Worm (Caenorhabditis elegans) whole organism, L2 larva: ENCODE data around the gene cyp-29A2.

Source experiments
- C34F6.9 ChIP-seq: fragments of 150-350 bp; optimal IDR thresholded peaks from 2 replicates; lab custom pipeline; 2014; ENCODE audit warnings: missing biosample characterization, missing genetic modification characterization
- F13H6.1 ChIP-seq: sonication (generic microtip); optimal IDR thresholded peaks from 2 replicates; lab custom pipeline; 2016; ENCODE audit warnings: missing genetic modification characterization, missing compliant biosample characterization
- R02D3.7 ChIP-seq: fragments of 150-350 bp; optimal IDR thresholded peaks from 2 replicates; lab custom pipeline; 2014; ENCODE audit warnings: missing biosample characterization, missing genetic modification characterization
- Y55F3AM.14 ChIP-seq: fragments of 200-800 bp; sonication (Bioruptor generic); optimal IDR thresholded peaks from 2 replicates; lab custom pipeline; 2018; ENCODE audit warnings: mild to moderate bottlenecking, missing genetic modification characterization, missing compliant biosample characterization
- ZK546.5 ChIP-seq: sonication (generic microtip); optimal IDR thresholded peaks from 2 replicates; lab custom pipeline; 2017; ENCODE audit warnings: missing biosample characterization, missing genetic modification characterization
- alr-1 ChIP-seq: fragments of 150-350 bp; optimal IDR thresholded peaks from 2 replicates; lab custom pipeline; 2014; ENCODE audit warnings: missing biosample characterization, missing genetic modification characterization
- aly-2 ChIP-seq: fragments of 150-350 bp; optimal IDR thresholded peaks from 2 replicates; lab custom pipeline; 2014; ENCODE audit warnings: missing biosample characterization, missing genetic modification characterization
- ama-1 ChIP-seq: fragments of 150-350 bp; optimal IDR thresholded peaks from 2 replicates; lab custom pipeline; 2018; ENCODE audit warnings: inconsistent platforms
- blmp-1 ChIP-seq: sonication (generic microtip); optimal IDR thresholded peaks from 2 replicates; lab custom pipeline; 2017; ENCODE audit warnings: missing genetic modification characterization, mild to moderate bottlenecking, missing compliant biosample characterization, antibody characterized with exemption, moderate library complexity; ENCODE audit not compliant: insufficient read depth
- ceh-82 ChIP-seq: fragments of 150-350 bp; optimal IDR thresholded peaks from 2 replicates; lab custom pipeline; 2014; ENCODE audit warnings: missing biosample characterization, missing genetic modification characterization
- crh-2 ChIP-seq: sonication (generic microtip); optimal IDR thresholded peaks from 2 replicates; lab custom pipeline; 2017; ENCODE audit warnings: missing biosample characterization, missing genetic modification characterization
- dmd-4 ChIP-seq: sonication (generic microtip); optimal IDR thresholded peaks from 2 replicates; lab custom pipeline; 2017; ENCODE audit warnings: missing biosample characterization, missing genetic modification characterization
- egl-27 ChIP-seq: sonication (generic microtip); optimal IDR thresholded peaks from 3 replicates; lab custom pipeline; 2017; ENCODE audit warnings: missing biosample characterization, missing genetic modification reagents, missing genetic modification characterization
- elt-1 ChIP-seq: fragments of 150-350 bp; optimal IDR thresholded peaks from 2 replicates; lab custom pipeline; 2014; ENCODE audit warnings: missing biosample characterization, missing genetic modification characterization
- elt-3 ChIP-seq: sonication (generic microtip); optimal IDR thresholded peaks from 2 replicates; lab custom pipeline; 2017; ENCODE audit warnings: missing biosample characterization, missing genetic modification characterization
- fos-1 ChIP-seq: fragments of 150-350 bp; optimal IDR thresholded peaks from 2 replicates; lab custom pipeline; 2014; ENCODE audit warnings: missing biosample characterization, missing genetic modification characterization
- gmeb-1 ChIP-seq: fragments of 150-350 bp; optimal IDR thresholded peaks from 2 replicates; lab custom pipeline; 2014; ENCODE audit warnings: missing biosample characterization, missing genetic modification characterization
- lin-11 ChIP-seq: fragments of 150-350 bp; sonication (generic microtip); optimal IDR thresholded peaks from 2 replicates; lab custom pipeline; 2014; ENCODE audit warnings: missing biosample characterization, missing genetic modification characterization, inconsistent platforms, mixed read lengths
- lin-39 ChIP-seq: fragments of 150-350 bp; optimal IDR thresholded peaks from 2 replicates; lab custom pipeline; 2014; ENCODE audit warnings: missing biosample characterization, missing genetic modification reagents, missing genetic modification characterization
- lsy-2 ChIP-seq, 2 experiments: fragments of 150-350 bp in 1 of 2; sonication (generic microtip) in 1 of 2; optimal IDR thresholded peaks; 2 replicates each; lab custom pipeline; 2014 to 2017; ENCODE audit warnings: missing biosample characterization in 2 of 2, missing genetic modification characterization in 2 of 2
- mbf-1 ChIP-seq: sonication (generic microtip); optimal IDR thresholded peaks from 2 replicates; lab custom pipeline; 2017; ENCODE audit warnings: missing biosample characterization, missing genetic modification characterization
- nhr-10 ChIP-seq: sonication (generic microtip); optimal IDR thresholded peaks from 2 replicates; lab custom pipeline; 2017; ENCODE audit warnings: missing biosample characterization, missing genetic modification characterization
- nhr-11 ChIP-seq: fragments of 150-350 bp; optimal IDR thresholded peaks from 2 replicates; lab custom pipeline; 2014; ENCODE audit warnings: missing biosample characterization, missing genetic modification characterization
- nhr-129 ChIP-seq: fragments of 150-350 bp; optimal IDR thresholded peaks from 2 replicates; lab custom pipeline; 2014; ENCODE audit warnings: missing biosample characterization, missing genetic modification characterization
- nhr-21 ChIP-seq: fragments of 150-350 bp; optimal IDR thresholded peaks from 2 replicates; lab custom pipeline; 2014; ENCODE audit warnings: missing biosample characterization, missing genetic modification characterization
- nhr-25 ChIP-seq: fragments of 150-350 bp; sonication (generic microtip); optimal IDR thresholded peaks from 3 replicates; lab custom pipeline; 2014; ENCODE audit warnings: missing biosample characterization, missing genetic modification characterization
- nhr-77 ChIP-seq: fragments of 150-350 bp; optimal IDR thresholded peaks from 2 replicates; lab custom pipeline; 2014; ENCODE audit warnings: missing biosample characterization, missing genetic modification characterization
- peb-1 ChIP-seq: fragments of 150-350 bp; optimal IDR thresholded peaks from 2 replicates; lab custom pipeline; 2014; ENCODE audit warnings: missing biosample characterization, missing genetic modification characterization
- sem-4 ChIP-seq: fragments of 150-350 bp; optimal IDR thresholded peaks from 2 replicates; lab custom pipeline; 2014; ENCODE audit warnings: missing biosample characterization, missing genetic modification reagents, missing genetic modification characterization
- skn-1 ChIP-seq: sonication (generic microtip); optimal IDR thresholded peaks from 2 replicates; lab custom pipeline; 2017; ENCODE audit warnings: missing biosample characterization, missing genetic modification characterization
- sma-3 ChIP-seq: sonication (generic microtip); optimal IDR thresholded peaks from 2 replicates; lab custom pipeline; 2016; ENCODE audit warnings: missing genetic modification reagents, missing genetic modification characterization, missing compliant biosample characterization
- sma-9 ChIP-seq, 2 experiments: fragments of 150-350 bp in 1 of 2; sonication (generic microtip) in 1 of 2; optimal IDR thresholded peaks; 2 replicates each; lab custom pipeline; 2014 to 2016; ENCODE audit warnings: missing genetic modification characterization in 2 of 2, mild to moderate bottlenecking in 1 of 2, missing biosample characterization in 1 of 2, missing compliant biosample characterization in 1 of 2, missing genetic modification reagents in 1 of 2, moderate library complexity in 1 of 2
- snpc-4 ChIP-seq: fragments of 150-350 bp; optimal IDR thresholded peaks from 2 replicates; lab custom pipeline; 2014; ENCODE audit warnings: missing biosample characterization, missing genetic modification characterization
- unc-55 ChIP-seq: fragments of 150-350 bp; sonication (generic microtip); optimal IDR thresholded peaks from 3 replicates; lab custom pipeline; 2014; ENCODE audit warnings: missing biosample characterization, missing genetic modification reagents, missing genetic modification characterization
- unc-62 ChIP-seq: fragments of 150-350 bp; optimal IDR thresholded peaks from 2 replicates; lab custom pipeline; 2014; ENCODE audit warnings: missing biosample characterization, missing genetic modification reagents, missing genetic modification characterization
- zag-1 ChIP-seq: fragments of 150-350 bp; optimal IDR thresholded peaks from 2 replicates; lab custom pipeline; 2014; ENCODE audit warnings: missing biosample characterization, missing genetic modification characterization
- ztf-1 ChIP-seq: fragments of 200-800 bp; sonication (Bioruptor generic); conservative IDR thresholded peaks from 2 replicates; pipeline ENCODE4 v1.3.6; 2022; ENCODE audit warnings: missing genetic modification characterization, missing compliant biosample characterization
- ztf-4 ChIP-seq: fragments of 150-350 bp; optimal IDR thresholded peaks from 2 replicates; lab custom pipeline; 2014; ENCODE audit warnings: missing biosample characterization, missing genetic modification characterization

cyp-29A2 gene

DNA sequence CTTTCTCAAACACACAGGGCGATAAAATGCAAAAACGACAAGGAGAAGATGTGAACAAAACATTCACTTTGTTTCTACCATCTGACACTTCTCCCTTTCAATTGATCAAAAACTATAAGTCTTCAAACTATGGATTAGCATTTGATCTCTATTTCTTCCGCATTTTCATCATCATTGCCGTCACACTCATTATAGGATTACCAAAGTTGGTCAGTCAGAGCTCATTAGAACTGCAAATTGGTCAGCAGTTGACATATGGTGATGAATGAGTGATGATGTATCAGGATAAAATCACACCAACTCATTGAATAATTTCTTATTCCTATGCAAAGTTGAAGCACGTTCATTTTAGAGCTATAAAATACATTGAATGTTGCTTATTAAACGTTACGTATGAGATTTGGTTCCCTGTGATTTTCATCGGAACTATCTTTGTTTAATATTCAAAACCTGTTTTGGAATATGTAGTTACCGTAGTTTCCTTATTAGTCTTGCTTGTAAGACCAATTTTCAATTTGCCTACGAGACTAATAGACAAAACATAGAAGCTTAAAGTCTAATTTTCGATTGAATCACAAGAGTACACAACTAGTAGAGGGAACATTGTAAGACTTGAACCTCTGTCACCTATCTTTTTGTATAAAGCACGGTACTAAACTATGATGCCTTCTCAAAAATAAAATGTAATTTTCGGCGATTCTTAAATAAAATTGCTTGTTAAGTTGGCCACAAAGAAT lies 7.8 kb upstream of the cyp-29A2 start:
- TF ChIP-seq lin-39 (no peak), ztf-1 (GFP tag; lab: Robert Waterston, UW) (no peak), gmeb-1 (tag; lab: Kevin White, UChicago) (no peak), dmd-4 (no peak), crh-2 (tag; lab: Kevin White, UChicago) (no peak), peb-1 (tag; lab: Kevin White, UChicago) (no peak), nhr-25 (tag; lab: Kevin White, UChicago) (no peak), sma-9 (GFP tag; optimal IDR thresholded peaks at IDR 0.05; lab: Kevin White, UChicago) (no peak), sma-9 (tag; optimal IDR thresholded peaks at IDR 0.05; lab: Kevin White, UChicago) (no peak), lsy-2 (tag; optimal IDR thresholded peaks at IDR 0.05; lab: Kevin White, UChicago) (no peak), F13H6.1 (tag; lab: Kevin White, UChicago) (no peak), Y55F3AM.14 (GFP tag; lab: Kevin White, UChicago) (no peak), nhr-21 (tag; lab: Kevin White, UChicago) (no peak), ztf-4 (no peak), sem-4 (tag; lab: Kevin White, UChicago) (no peak), alr-1 (no peak)

DNA sequence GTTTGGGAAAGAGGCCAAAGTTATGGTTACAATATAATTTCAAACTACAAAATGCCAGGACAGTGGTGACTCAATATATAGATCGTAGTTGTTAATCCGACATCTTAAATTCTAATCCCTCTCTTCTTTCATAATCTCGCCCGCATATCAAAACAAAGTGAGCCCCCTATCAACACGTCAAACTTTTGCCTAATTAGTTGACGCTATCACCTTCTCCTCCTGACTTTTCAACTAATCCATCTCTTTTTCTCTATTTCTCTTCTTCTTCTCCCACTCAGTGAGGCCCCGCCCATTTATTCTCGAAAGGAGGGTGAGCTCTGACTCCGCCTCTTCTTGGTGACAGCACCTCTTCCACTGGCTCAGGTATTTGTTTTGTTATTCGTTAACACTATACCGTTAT lies 6.1 kb upstream of the cyp-29A2 start:
- TF ChIP-seq nhr-10 (tag; lab: Kevin White, UChicago) = no peak
- no peak for TF ChIP-seq ZK546.5
- TF ChIP-seq ceh-82 = no peak
- no peak for TF ChIP-seq sma-3 (GFP tag; lab: Kevin White, UChicago)
- no peak for TF ChIP-seq elt-1
- TF ChIP-seq zag-1 (tag; lab: Kevin White, UChicago) = no peak
- no peak for TF ChIP-seq R02D3.7
- no peak for TF ChIP-seq nhr-21 (tag; lab: Kevin White, UChicago)

DNA sequence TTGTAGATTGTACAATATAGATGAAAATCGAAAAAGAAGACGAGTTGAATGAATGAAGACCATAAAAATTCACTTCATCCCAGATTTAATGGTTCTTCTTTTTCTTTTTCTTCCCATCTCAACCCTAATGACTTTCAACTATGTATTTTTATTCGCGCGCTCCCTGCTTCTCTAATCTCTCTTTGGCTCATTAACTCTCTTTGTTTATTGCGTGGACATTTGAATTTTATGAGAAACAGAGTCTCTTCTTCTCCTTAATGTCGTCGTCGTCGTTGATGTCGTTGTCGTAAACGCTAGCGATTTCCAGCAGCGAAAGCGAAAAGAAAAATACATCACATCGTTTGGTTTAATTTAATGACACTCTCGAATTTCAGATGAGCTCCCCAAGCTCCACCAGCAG lies 2.8 kb upstream of the cyp-29A2 start:
- no peak for TF ChIP-seq R02D3.7
- no peak for TF ChIP-seq sma-9 (GFP tag; optimal IDR thresholded peaks at IDR 0.05; lab: Kevin White, UChicago)
- TF ChIP-seq sma-9 (tag; optimal IDR thresholded peaks at IDR 0.05; lab: Kevin White, UChicago) = no peak
- TF ChIP-seq crh-2 (tag; lab: Kevin White, UChicago) = no peak
- TF ChIP-seq lsy-2 (tag; optimal IDR thresholded peaks at IDR 0.05; lab: Kevin White, UChicago) = no peak
- no peak for TF ChIP-seq ztf-4
- no peak for TF ChIP-seq elt-1
- TF ChIP-seq sem-4 (tag; lab: Kevin White, UChicago) = no peak
- TF ChIP-seq ztf-1 (GFP tag; lab: Robert Waterston, UW) = no peak
- no peak for TF ChIP-seq F13H6.1 (tag; lab: Kevin White, UChicago)

DNA sequence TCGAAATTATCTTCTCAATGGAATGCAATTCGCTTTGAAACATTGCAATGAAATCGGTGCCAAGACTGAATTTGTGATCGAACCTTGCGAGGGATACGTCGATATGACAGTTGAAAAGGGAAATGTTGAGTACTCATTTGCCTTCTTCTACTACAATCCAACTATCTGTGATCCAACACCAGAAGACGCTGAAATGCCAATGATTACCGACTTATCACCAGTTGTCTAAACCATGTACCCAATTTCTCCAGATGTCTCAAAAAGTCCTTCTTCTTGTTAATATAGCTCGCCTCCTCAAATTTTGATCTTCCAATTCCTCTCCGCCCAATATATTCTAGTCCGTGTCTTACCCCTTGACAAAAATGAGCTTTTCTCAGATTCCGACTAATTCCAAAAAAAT lies 1.2 kb upstream of the cyp-29A2 start:
- TF ChIP-seq nhr-77 (tag; lab: Kevin White, UChicago) (no peak), egl-27 (tag; lab: Kevin White, UChicago) (no peak), nhr-21 (tag; lab: Kevin White, UChicago) (no peak), dmd-4 (no peak), peb-1 (tag; lab: Kevin White, UChicago) (no peak), ama-1 (lab: Kevin White, UChicago) (no peak), fos-1 (tag; lab: Kevin White, UChicago) (no peak), lin-11 (tag; lab: Kevin White, UChicago) (no peak), alr-1 (no peak), aly-2 (tag; lab: Kevin White, UChicago) (no peak), ztf-1 (GFP tag; lab: Robert Waterston, UW) (no peak), ztf-4 (no peak), skn-1 (tag; lab: Kevin White, UChicago) (no peak), elt-1 (no peak), mbf-1 (no peak), gmeb-1 (tag; lab: Kevin White, UChicago) (no peak), blmp-1 (tag; lab: Kevin White, UChicago) (no peak), F13H6.1 (tag; lab: Kevin White, UChicago) (no peak), C34F6.9 (no peak), unc-62 (GFP tag; lab: Kevin White, UChicago) (no peak)
- TF ChIP-seq, all 48 proteins: peak for 0

DNA sequence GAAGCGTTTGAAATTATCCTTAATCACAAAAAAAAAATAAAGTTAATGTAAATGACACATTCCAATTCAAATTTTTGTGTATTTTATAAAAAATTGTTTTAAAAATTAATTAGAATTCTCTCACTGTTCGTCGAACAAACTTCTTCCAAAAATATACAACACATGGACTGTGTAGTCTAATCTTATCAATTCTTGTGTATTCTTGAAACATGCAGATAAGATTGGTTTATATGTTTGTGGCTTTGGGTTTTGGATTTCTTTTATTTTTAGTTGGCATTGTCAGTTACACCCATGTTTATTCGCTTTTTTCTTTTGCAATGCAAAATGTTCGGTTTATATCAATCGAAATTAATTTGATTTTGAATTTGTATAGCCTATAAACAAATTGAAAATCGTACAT lies 3.0 kb downstream of the cyp-29A2 start:
- TF ChIP-seq ztf-1 (GFP tag; lab: Robert Waterston, UW) (no peak), elt-1 (no peak), nhr-129 (tag; lab: Kevin White, UChicago) (no peak), lin-11 (tag; lab: Kevin White, UChicago) (no peak), unc-55 (GFP tag; lab: Kevin White, UChicago) (no peak), sma-3 (GFP tag; lab: Kevin White, UChicago) (no peak), elt-3 (tag; lab: Kevin White, UChicago) (no peak), ama-1 (lab: Kevin White, UChicago) (no peak), C34F6.9 (no peak), mbf-1 (no peak), F13H6.1 (tag; lab: Kevin White, UChicago) (no peak), crh-2 (tag; lab: Kevin White, UChicago) (no peak), nhr-11 (tag; lab: Kevin White, UChicago) (no peak), ZK546.5 (no peak), nhr-25 (tag; lab: Kevin White, UChicago) (no peak), Y55F3AM.14 (GFP tag; lab: Kevin White, UChicago) (no peak), lin-39 (no peak), aly-2 (tag; lab: Kevin White, UChicago) (no peak), snpc-4 (tag; lab: Kevin White, UChicago) (no peak)
- TF ChIP-seq, all 48 proteins: peak for 0
